Fruit fly (Drosophila melanogaster) whole organism, prepupa: Measurements from ENCODE around the gene Acsf2.
A peak's percentile ranks its signal among the peaks of the same experiment; 100 is the strongest.

Experiments
- CG10631 ChIP-seq: fragments of 200-800 bp; sonication (Bioruptor generic); optimal IDR thresholded peaks from 2 replicates; lab custom pipeline; 2016; ENCODE audit warnings: missing biosample characterization, missing genetic modification characterization
- CG11294 ChIP-seq: fragments of 200-800 bp; sonication (Bioruptor generic); IDR thresholded peaks from 2 replicates; pipeline ENCODE4 v1.3.6; 2022; ENCODE audit warnings: missing biosample characterization, missing genetic modification characterization
- CG11902 ChIP-seq: fragments of 200-800 bp; sonication (Bioruptor generic); optimal IDR thresholded peaks from 3 replicates; lab custom pipeline; 2016; ENCODE audit warnings: missing biosample characterization, missing genetic modification characterization
- CG1621 ChIP-seq: fragments of 200-800 bp; sonication (Bioruptor generic); optimal IDR thresholded peaks from 3 replicates; lab custom pipeline; 2018; ENCODE audit warnings: missing biosample characterization, mild to moderate bottlenecking, missing genetic modification characterization
- CG16779 ChIP-seq: fragments of 200-800 bp; sonication (Bioruptor generic); optimal IDR thresholded peaks from 3 replicates; lab custom pipeline; 2017; ENCODE audit warnings: missing biosample characterization, mild to moderate bottlenecking, missing genetic modification characterization
- CG3032 ChIP-seq: fragments of 200-800 bp; optimal IDR thresholded peaks from 2 replicates; lab custom pipeline; 2019; ENCODE audit warnings: missing biosample characterization, mild to moderate bottlenecking, missing genetic modification characterization, moderate library complexity
- CG31627 ChIP-seq: fragments of 200-800 bp; sonication (Bioruptor generic); optimal IDR thresholded peaks from 3 replicates; lab custom pipeline; 2016; ENCODE audit warnings: missing biosample characterization, missing genetic modification characterization
- CG32006 ChIP-seq: fragments of 200-800 bp; sonication (Bioruptor generic); optimal IDR thresholded peaks from 3 replicates; lab custom pipeline; 2017; ENCODE audit warnings: missing biosample characterization, mild to moderate bottlenecking, missing genetic modification characterization
- CG3919 ChIP-seq: fragments of 200-800 bp; sonication (Bioruptor generic); optimal IDR thresholded peaks from 3 replicates; lab custom pipeline; 2016; ENCODE audit warnings: missing biosample characterization, missing genetic modification characterization
- CG4318 ChIP-seq: fragments of 200-800 bp; sonication (Bioruptor generic); optimal IDR thresholded peaks from 3 replicates; lab custom pipeline; 2017; ENCODE audit warnings: missing biosample characterization, mild to moderate bottlenecking, missing genetic modification characterization
- CG6163 ChIP-seq: fragments of 200-800 bp; sonication (Bioruptor generic); IDR thresholded peaks from 3 replicates; pipeline ENCODE4 v1.3.6; 2022; ENCODE audit warnings: missing biosample characterization, missing genetic modification characterization
- CG6792 ChIP-seq: fragments of 200-800 bp; sonication (Bioruptor generic); optimal IDR thresholded peaks from 3 replicates; lab custom pipeline; 2016; ENCODE audit warnings: missing biosample characterization, missing genetic modification characterization
- CG6808 ChIP-seq: fragments of 200-800 bp; sonication (Bioruptor generic); optimal IDR thresholded peaks from 3 replicates; lab custom pipeline; 2017; ENCODE audit warnings: missing biosample characterization, missing genetic modification characterization, mild to moderate bottlenecking, moderate library complexity, missing genetic modification reagents
- CG6854 ChIP-seq: fragments of 200-800 bp; sonication (Bioruptor generic); optimal IDR thresholded peaks from 2 replicates; lab custom pipeline; 2017; ENCODE audit warnings: missing biosample characterization, mild to moderate bottlenecking, missing genetic modification characterization
- CG7368 ChIP-seq: fragments of 200-800 bp; sonication (Bioruptor generic); optimal IDR thresholded peaks from 3 replicates; lab custom pipeline; 2016; ENCODE audit warnings: missing biosample characterization, missing genetic modification characterization
- CG8119 ChIP-seq: fragments of 200-800 bp; sonication (Bioruptor generic); IDR thresholded peaks from 3 replicates; pipeline ENCODE4 v1.3.6; 2022; ENCODE audit warnings: missing biosample characterization, missing genetic modification characterization
- CG8319 ChIP-seq: fragments of 200-800 bp; sonication (Bioruptor generic); optimal IDR thresholded peaks from 3 replicates; lab custom pipeline; 2016; ENCODE audit warnings: missing biosample characterization, missing genetic modification characterization
- Eip75B ChIP-seq: fragments of 200-800 bp; sonication (Bioruptor generic); optimal IDR thresholded peaks from 3 replicates; lab custom pipeline; 2016; ENCODE audit warnings: missing biosample characterization, missing genetic modification characterization
- Eip78C ChIP-seq: fragments of 200-800 bp; sonication (Bioruptor generic); peaks from one replicate; lab custom pipeline; 2016; ENCODE audit warnings: missing biosample characterization, missing genetic modification characterization
- Ets21C ChIP-seq: fragments of 200-800 bp; sonication (Bioruptor generic); optimal IDR thresholded peaks from 3 replicates; lab custom pipeline; 2016; ENCODE audit warnings: missing biosample characterization, missing genetic modification characterization
- Ets96B ChIP-seq: fragments of 200-800 bp; optimal IDR thresholded peaks from 2 replicates; lab custom pipeline; 2019; ENCODE audit warnings: missing biosample characterization, mild to moderate bottlenecking, missing genetic modification characterization, moderate library complexity
- Hr38 ChIP-seq: sonication (Bioruptor generic); optimal IDR thresholded peaks from 2 replicates; lab custom pipeline; 2016; ENCODE audit warnings: missing biosample characterization, missing genetic modification characterization
- Hr4 ChIP-seq: fragments of 200-800 bp; sonication (Bioruptor generic); optimal IDR thresholded peaks from 3 replicates; lab custom pipeline; 2016; ENCODE audit warnings: missing biosample characterization, missing genetic modification characterization
- Lpt ChIP-seq: fragments of 200-800 bp; sonication (Bioruptor generic); optimal IDR thresholded peaks from 3 replicates; lab custom pipeline; 2016; ENCODE audit warnings: missing biosample characterization, missing genetic modification characterization
- Met ChIP-seq: fragments of 200-800 bp; sonication (Bioruptor generic); optimal IDR thresholded peaks from 3 replicates; lab custom pipeline; 2016; ENCODE audit warnings: missing biosample characterization, missing genetic modification characterization
- Smox ChIP-seq: fragments of 200-800 bp; sonication (Bioruptor generic); optimal IDR thresholded peaks from 3 replicates; lab custom pipeline; 2016; ENCODE audit warnings: missing biosample characterization, missing genetic modification characterization
- Sox14 ChIP-seq: fragments of 200-800 bp; sonication (Bioruptor generic); optimal IDR thresholded peaks from 3 replicates; lab custom pipeline; 2016; ENCODE audit warnings: missing biosample characterization, missing genetic modification characterization
- Sox15 ChIP-seq: fragments of 200-800 bp; sonication (Bioruptor generic); optimal IDR thresholded peaks from 3 replicates; lab custom pipeline; 2016; ENCODE audit warnings: missing biosample characterization, missing genetic modification characterization
- acj6 ChIP-seq: fragments of 200-800 bp; sonication (Bioruptor generic); optimal IDR thresholded peaks from 3 replicates; lab custom pipeline; 2016; ENCODE audit warnings: missing biosample characterization, missing genetic modification characterization
- dsx ChIP-seq: fragments of 200-800 bp; optimal IDR thresholded peaks from 3 replicates; lab custom pipeline; 2019; ENCODE audit warnings: missing biosample characterization, mild to moderate bottlenecking, missing genetic modification characterization, moderate library complexity; ENCODE audit not compliant: poor library complexity, severe bottlenecking
- esn ChIP-seq: fragments of 200-800 bp; sonication (Bioruptor generic); optimal IDR thresholded peaks from 2 replicates; lab custom pipeline; 2016; ENCODE audit warnings: missing biosample characterization, mild to moderate bottlenecking, missing genetic modification characterization, moderate library complexity
- fd59A ChIP-seq: fragments of 200-800 bp; sonication (Bioruptor generic); optimal IDR thresholded peaks from 2 replicates; lab custom pipeline; 2017; ENCODE audit warnings: missing biosample characterization, mild to moderate bottlenecking, missing genetic modification characterization, missing genetic modification reagents
- fkh ChIP-seq: fragments of 200-800 bp; sonication (Bioruptor generic); optimal IDR thresholded peaks from 3 replicates; lab custom pipeline; 2017; ENCODE audit warnings: missing biosample characterization, mild to moderate bottlenecking, missing genetic modification characterization, moderate library complexity
- lz ChIP-seq: fragments of 200-800 bp; sonication (Bioruptor generic); optimal IDR thresholded peaks from 3 replicates; lab custom pipeline; 2016; ENCODE audit warnings: missing biosample characterization, missing genetic modification characterization
- net ChIP-seq: fragments of 200-800 bp; sonication (Bioruptor generic); optimal IDR thresholded peaks from 3 replicates; lab custom pipeline; 2016; ENCODE audit warnings: missing biosample characterization, missing genetic modification characterization
- pdm3 ChIP-seq: fragments of 200-800 bp; sonication (Bioruptor generic); optimal IDR thresholded peaks from 3 replicates; lab custom pipeline; 2016; ENCODE audit warnings: missing biosample characterization, missing genetic modification characterization
- salr ChIP-seq, 2 experiments: fragments of 200-800 bp; sonication (Bioruptor generic); optimal IDR thresholded peaks; 3 replicates each; lab custom pipeline; 2016 to 2018; ENCODE audit warnings: missing biosample characterization in 2 of 2, missing genetic modification characterization in 2 of 2, mild to moderate bottlenecking in 1 of 2
- spab ChIP-seq: fragments of 200-800 bp; sonication (Bioruptor generic); optimal IDR thresholded peaks from 2 replicates; lab custom pipeline; 2017; ENCODE audit warnings: missing biosample characterization, mild to moderate bottlenecking, missing genetic modification characterization, missing genetic modification reagents
- svp ChIP-seq: fragments of 200-800 bp; sonication (Bioruptor generic); peaks from one replicate; lab custom pipeline; 2016; ENCODE audit warnings: missing biosample characterization, missing genetic modification characterization
- topi ChIP-seq: fragments of 200-800 bp; sonication (Bioruptor generic); optimal IDR thresholded peaks from 3 replicates; lab custom pipeline; 2016; ENCODE audit warnings: missing biosample characterization, missing genetic modification characterization
- vri ChIP-seq: fragments of 200-800 bp; sonication (Bioruptor generic); optimal IDR thresholded peaks from 3 replicates; lab custom pipeline; 2016; ENCODE audit warnings: missing biosample characterization, mild to moderate bottlenecking, missing genetic modification characterization

Gene Acsf2

DNA sequence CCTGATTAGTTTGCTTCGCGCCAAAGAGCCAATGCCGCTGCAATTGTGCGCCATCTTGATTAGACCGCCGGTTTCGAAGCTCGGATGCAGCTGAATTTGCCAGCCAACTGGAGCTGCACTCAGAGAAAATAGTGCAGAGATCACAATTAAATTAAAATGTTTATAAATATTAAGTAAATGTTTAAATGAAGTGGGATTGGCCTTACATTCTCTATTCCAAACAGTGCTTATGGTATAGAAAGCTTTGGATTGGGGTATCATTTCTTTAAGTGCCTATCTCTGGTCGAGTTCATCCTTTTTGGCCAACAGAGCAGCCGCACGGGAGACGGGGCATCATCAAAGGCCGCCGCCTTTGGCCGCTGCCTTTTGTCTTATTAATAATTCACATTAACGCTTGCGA lies 44.2 kb upstream of the Acsf2 start (continued):
- TF ChIP-seq net: no peak
- no peak for TF ChIP-seq Sox15
- TF ChIP-seq fkh (GFP tag; lab: Kevin White, UChicago): no peak
- peak; percentile 24 for TF ChIP-seq CG6792 (GFP tag; lab: Kevin White, UChicago)
- peak; percentile 77 for TF ChIP-seq Eip78C
- no peak for TF ChIP-seq spab
- TF ChIP-seq CG8319 (GFP tag; lab: Kevin White, UChicago): no peak
- TF ChIP-seq CG7368 (GFP tag; lab: Kevin White, UChicago): no peak
- peak; percentile 20 for TF ChIP-seq Eip75B
- TF ChIP-seq Sox14: no peak
- TF ChIP-seq CG31627: peak; percentile 11
- peak; percentile 22 for TF ChIP-seq CG10631 (GFP tag; lab: Kevin White, UChicago)
- TF ChIP-seq Met (GFP tag; lab: Kevin White, UChicago): peak; percentile 28
- peak; percentile 23 for TF ChIP-seq CG3919
- TF ChIP-seq, all 60 proteins: peak for 21

DNA sequence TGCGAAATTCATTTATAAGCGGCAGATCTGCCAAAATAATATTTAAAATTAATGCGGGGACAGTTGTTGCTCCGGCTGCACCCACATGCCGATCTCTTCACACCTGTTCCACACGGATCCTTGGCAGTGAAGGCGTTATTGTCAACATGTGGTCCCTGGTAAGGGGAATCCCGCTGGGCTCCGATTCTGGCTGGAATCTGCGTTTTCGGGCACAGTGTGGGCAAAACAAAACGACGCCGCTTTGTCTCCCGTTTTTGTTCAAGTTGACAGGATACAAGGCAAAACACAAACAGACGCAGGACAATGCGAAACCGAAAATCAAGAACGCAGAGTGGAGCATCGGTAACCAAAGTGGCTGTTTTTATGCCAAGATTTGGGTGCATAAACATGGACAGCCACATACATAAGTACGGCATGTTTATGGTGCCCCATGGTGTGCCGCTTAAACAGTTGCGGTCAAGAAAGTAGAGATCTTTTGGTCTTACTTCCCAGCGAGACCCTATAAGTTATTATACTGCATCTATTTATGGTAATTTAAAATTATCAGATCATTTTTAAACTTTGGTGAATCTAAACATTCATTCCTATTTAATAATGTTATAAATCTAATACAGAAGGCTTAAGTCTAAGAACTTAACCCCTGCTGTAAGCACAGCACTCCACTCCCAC lies 39.4 kb upstream of the Acsf2 start:
- TF ChIP-seq Sox15: no peak

DNA sequence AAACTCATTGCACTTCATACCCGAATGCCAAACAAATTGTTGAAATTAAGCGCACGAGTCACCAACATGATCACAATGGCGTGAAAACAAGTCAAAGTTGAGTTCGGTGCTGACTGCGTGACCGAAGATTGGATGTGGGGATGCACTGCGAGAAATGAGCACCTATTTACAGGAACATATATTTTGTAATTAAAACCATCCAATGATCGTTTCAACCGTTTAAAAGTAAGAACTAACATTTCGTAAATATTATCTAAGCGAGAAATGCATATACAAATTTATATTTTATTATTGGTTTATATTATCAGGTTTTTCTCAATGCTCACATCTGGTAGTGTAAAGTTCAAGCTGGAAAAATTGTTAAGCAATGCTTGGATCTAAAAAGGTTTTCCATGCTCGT lies 36.8 kb upstream of the Acsf2 start:
- TF ChIP-seq CG32006 (GFP tag; lab: Kevin White, UChicago) (no peak), Eip78C (peak; percentile 42), CG11902 (no peak), CG11294 (GFP tag; lab: Robert Waterston, UW) (no peak), dsx (GFP tag; lab: Kevin White, UChicago) (no peak), svp (GFP tag; lab: Kevin White, UChicago) (peak; percentile 6)

DNA sequence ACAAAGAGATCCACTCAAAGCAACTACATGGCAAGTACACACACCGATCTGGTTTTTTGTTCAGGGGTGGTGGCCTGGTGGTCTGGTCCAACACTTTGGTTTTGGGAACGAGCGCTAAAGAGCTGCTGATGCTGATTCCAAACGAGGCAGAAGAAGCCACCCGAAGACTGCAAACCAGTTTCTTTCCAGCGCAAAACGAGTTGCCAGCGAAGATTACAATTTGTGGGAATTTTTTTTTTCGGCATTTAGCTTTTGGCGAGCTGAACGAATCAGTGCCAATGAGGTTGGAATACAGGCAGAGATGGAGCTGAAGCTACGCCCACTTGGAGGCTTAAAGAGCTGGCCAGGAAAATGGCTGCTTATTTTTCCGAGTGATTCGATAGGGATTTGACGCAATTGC lies 34.4 kb upstream of the Acsf2 start:
- no peak for TF ChIP-seq Hr4 (GFP tag; lab: Kevin White, UChicago)
- TF ChIP-seq CG32006 (GFP tag; lab: Kevin White, UChicago): no peak
- no peak for TF ChIP-seq CG8319 (GFP tag; lab: Kevin White, UChicago)
- TF ChIP-seq lz: no peak
- no peak for TF ChIP-seq svp (GFP tag; lab: Kevin White, UChicago)
- no peak for TF ChIP-seq CG6792 (GFP tag; lab: Kevin White, UChicago)
- no peak for TF ChIP-seq Met (GFP tag; lab: Kevin White, UChicago)
- no peak for TF ChIP-seq salr (GFP tag; optimal IDR thresholded peaks at IDR 0.05; lab: Kevin White, UChicago)
- TF ChIP-seq Sox14: no peak
- no peak for TF ChIP-seq CG4318 (GFP tag; lab: Kevin White, UChicago)
- TF ChIP-seq CG16779 (tag; lab: Kevin White, UChicago): no peak
- no peak for TF ChIP-seq CG6854 (GFP tag; lab: Kevin White, UChicago)
- TF ChIP-seq Sox15: no peak
- no peak for TF ChIP-seq Lpt (GFP tag; lab: Kevin White, UChicago)
- TF ChIP-seq fd59A (GFP tag; lab: Kevin White, UChicago): no peak
- TF ChIP-seq CG3032 (tag; lab: Kevin White, UChicago): no peak

DNA sequence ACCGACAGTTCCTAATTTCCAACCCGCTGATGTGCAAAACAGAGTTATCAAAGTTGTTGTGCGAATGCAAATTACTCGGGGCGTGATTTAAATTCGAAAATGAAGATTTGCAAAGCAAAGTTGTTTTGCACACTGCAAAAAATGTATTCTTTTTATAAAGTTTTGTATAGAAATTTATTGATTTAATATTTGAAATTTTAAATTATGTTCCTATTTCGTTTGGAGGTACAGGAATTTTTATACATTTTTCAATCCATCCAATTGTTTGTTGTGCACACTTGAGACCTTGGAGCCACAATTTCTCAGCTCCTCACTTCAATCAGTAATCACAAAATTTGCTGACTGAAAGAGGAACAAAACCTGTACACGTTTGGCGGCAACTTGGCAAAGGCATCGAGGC lies 33.0 kb upstream of the Acsf2 start:
- TF ChIP-seq Ets96B (tag; lab: Kevin White, UChicago) (no peak), pdm3 (GFP tag; lab: Kevin White, UChicago) (no peak), CG32006 (GFP tag; lab: Kevin White, UChicago) (no peak), Smox (GFP tag; lab: Kevin White, UChicago) (peak; percentile 25), salr (GFP tag; optimal IDR thresholded peaks at IDR 0.05; lab: Kevin White, UChicago) (no peak), Eip78C (peak; percentile 54), Met (GFP tag; lab: Kevin White, UChicago) (peak; percentile 21), Ets21C (GFP tag; lab: Kevin White, UChicago) (no peak), CG6808 (no peak), vri (GFP tag; lab: Kevin White, UChicago) (no peak), acj6 (GFP tag; lab: Kevin White, UChicago) (no peak), svp (GFP tag; lab: Kevin White, UChicago) (peak; percentile 75), CG8119 (GFP tag; lab: Robert Waterston, UW) (no peak), Lpt (GFP tag; lab: Kevin White, UChicago) (no peak), CG6163 (peak; percentile 43; the same call in 1 of the 3 replicates), Hr38 (GFP tag; lab: Kevin White, UChicago) (no peak), esn (GFP tag; lab: Kevin White, UChicago) (peak; percentile 31), CG6854 (GFP tag; lab: Kevin White, UChicago) (no peak), CG11902 (no peak), CG1621 (tag; lab: Kevin White, UChicago) (no peak), topi (GFP tag; lab: Kevin White, UChicago) (peak; percentile 8), CG3919 (no peak), dsx (GFP tag; lab: Kevin White, UChicago) (no peak)
- TF ChIP-seq, all 60 proteins: peak for 7
